Fruit fly (Drosophila melanogaster): ENCODE measurements around the gene sturkopf.

The sturkopf gene

DNA sequence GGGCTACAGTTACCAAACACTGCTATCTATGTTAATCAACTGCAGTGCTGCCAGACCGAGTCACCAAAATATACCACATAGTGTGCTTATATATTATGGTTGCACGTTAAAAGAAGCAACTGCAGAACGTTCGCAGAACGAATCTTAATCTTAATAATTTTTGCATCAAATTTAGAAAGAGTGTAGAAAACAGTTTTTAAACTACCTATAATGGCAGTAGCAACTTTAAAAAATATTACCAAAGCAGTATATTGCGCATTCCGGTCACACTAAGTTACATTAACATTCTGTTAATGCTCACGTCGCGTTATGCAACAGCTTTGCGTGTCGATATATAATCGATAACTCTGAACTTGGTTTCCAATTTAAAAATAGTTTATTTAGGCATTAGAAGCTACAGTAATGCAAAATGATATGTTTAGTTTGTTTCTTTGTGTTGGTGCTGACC lies 29.0 kb upstream of the sturkopf start, which contains the start of gene indra (continued):
- TF ChIP-seq CG17568 (GFP tag; optimal IDR thresholded peaks at IDR 0.05) (no peak), hbn (GFP tag; IDR thresholded peaks at IDR 0.05; ENCODE audit: partially characterized antibody) (peak; percentile 50; the same call in 1 of the 2 replicates), CG7839 (tag; optimal IDR thresholded peaks at IDR 0.05) (no peak), CG6254 (GFP tag; optimal IDR thresholded peaks at IDR 0.05) (no peak), Atf3 (GFP tag; optimal IDR thresholded peaks at IDR 0.05) (peak; percentile 28), seq (GFP tag; IDR thresholded peaks at IDR 0.05) (no peak), CG6854 (GFP tag; optimal IDR thresholded peaks at IDR 0.05) (no peak), fu2 (GFP tag; optimal IDR thresholded peaks at IDR 0.05) (peak; percentile 71), CG11247 (GFP tag; IDR thresholded peaks at IDR 0.05) (peak; percentile 31; the same call in 1 of the 2 replicates), Lhr (GFP tag; optimal IDR thresholded peaks at IDR 0.05) (peak; percentile 33), CHES-1-like (GFP tag; optimal IDR thresholded peaks at IDR 0.05) (peak; percentile 74), CG14014 (GFP tag; IDR thresholded peaks at IDR 0.05) (peak; percentile 57; the same call in 1 of the 2 replicates), CG2120 (GFP tag; optimal IDR thresholded peaks at IDR 0.05) (peak; percentile 83), CG11696 (GFP tag; IDR thresholded peaks at IDR 0.05) (no peak), nau (GFP tag; optimal IDR thresholded peaks at IDR 0.05) (no peak), cas (GFP tag; IDR thresholded peaks at IDR 0.05) (peak; percentile 56; the same call in 1 of the 2 replicates), CG18262 (tag; optimal IDR thresholded peaks at IDR 0.05) (peak; percentile 45), Aef1 (GFP tag; IDR thresholded peaks at IDR 0.05) (peak; percentile 38; the same call in 1 of the 3 replicates), CG10267 (tag; optimal IDR thresholded peaks at IDR 0.05) (peak; percentile 77), onecut (GFP tag; IDR thresholded peaks at IDR 0.05) (no peak), CG4707 (GFP tag; optimal IDR thresholded peaks at IDR 0.05) (no peak), hkb (optimal IDR thresholded peaks at IDR 0.05) (no peak), hkb (GFP tag; IDR thresholded peaks at IDR 0.05) (no peak; the same call in 1 of the 2 replicates), CG2202 (tag; optimal IDR thresholded peaks at IDR 0.05) (no peak), CG6689 (GFP tag; IDR thresholded peaks at IDR 0.05) (peak; percentile 56; the same call in 1 of the 2 replicates), CG3163 (GFP tag; optimal IDR thresholded peaks at IDR 0.05) (peak; percentile 17), CG17385 (GFP tag; optimal IDR thresholded peaks at IDR 0.05) (peak; percentile 46), btn (GFP tag; optimal IDR thresholded peaks at IDR 0.05) (no peak), CG17829 (tag; optimal IDR thresholded peaks at IDR 0.05) (peak; percentile 46), vnd (GFP tag; IDR thresholded peaks at IDR 0.05; ENCODE audit: partially characterized antibody) (peak; percentile 46; the same call in 2 of the 3 replicates), lola (GFP tag; optimal IDR thresholded peaks at IDR 0.05) (peak in 1 of 3 experiments; percentile 53), jing (GFP tag; optimal IDR thresholded peaks at IDR 0.05) (no peak), Nf-YB (GFP tag; optimal IDR thresholded peaks at IDR 0.05) (peak; percentile 12), slp2 (GFP tag; optimal IDR thresholded peaks at IDR 0.05) (peak; percentile 31), CG9876 (GFP tag; optimal IDR thresholded peaks at IDR 0.05) (peak; percentile 52), ash1 (GFP tag; optimal IDR thresholded peaks at IDR 0.05) (no peak), croc (GFP tag; conservative IDR thresholded peaks at IDR 0.05) (no peak), zfh2 (GFP tag; optimal IDR thresholded peaks at IDR 0.05) (peak; percentile 74), HmgZ (tag; optimal IDR thresholded peaks at IDR 0.05) (peak; percentile 69), crol (GFP tag; IDR thresholded peaks at IDR 0.05) (no peak), tap (tag; optimal IDR thresholded peaks at IDR 0.05) (no peak), CG31224 (GFP tag; IDR thresholded peaks at IDR 0.05) (no peak), usp (GFP tag; optimal IDR thresholded peaks at IDR 0.05) (no peak), CG8765 (GFP tag; IDR thresholded peaks at IDR 0.05) (no peak), YL-1 (GFP tag; optimal IDR thresholded peaks at IDR 0.05) (peak; percentile 96), pzg (GFP tag; optimal IDR thresholded peaks at IDR 0.05) (peak; percentile 75), CG14710 (tag; optimal IDR thresholded peaks at IDR 0.05) (peak; percentile 69), Hsf (GFP tag; optimal IDR thresholded peaks at IDR 0.05) (peak; percentile 36), Dref (GFP tag; IDR thresholded peaks at IDR 0.05) (peak; percentile 72), nom (GFP tag; optimal IDR thresholded peaks at IDR 0.05) (no peak), CG2875 (GFP tag; optimal IDR thresholded peaks at IDR 0.05) (no peak)

All from whole organism, embryonic.